Worm (Caenorhabditis elegans) whole organism, L2 larva: ENCODE results near the gene W08E12.4.

Experiments
- aly-2 ChIP-seq: fragments of 150-350 bp; optimal IDR thresholded peaks from 2 replicates; lab custom pipeline; 2014; ENCODE audit warnings: missing biosample characterization, missing genetic modification characterization
- mab-5 ChIP-seq: fragments of 150-350 bp; optimal IDR thresholded peaks from 2 replicates; lab custom pipeline; 2014; ENCODE audit warnings: missing biosample characterization, missing genetic modification characterization
- zag-1 ChIP-seq: fragments of 150-350 bp; optimal IDR thresholded peaks from 2 replicates; lab custom pipeline; 2014; ENCODE audit warnings: missing biosample characterization, missing genetic modification characterization

DNA sequence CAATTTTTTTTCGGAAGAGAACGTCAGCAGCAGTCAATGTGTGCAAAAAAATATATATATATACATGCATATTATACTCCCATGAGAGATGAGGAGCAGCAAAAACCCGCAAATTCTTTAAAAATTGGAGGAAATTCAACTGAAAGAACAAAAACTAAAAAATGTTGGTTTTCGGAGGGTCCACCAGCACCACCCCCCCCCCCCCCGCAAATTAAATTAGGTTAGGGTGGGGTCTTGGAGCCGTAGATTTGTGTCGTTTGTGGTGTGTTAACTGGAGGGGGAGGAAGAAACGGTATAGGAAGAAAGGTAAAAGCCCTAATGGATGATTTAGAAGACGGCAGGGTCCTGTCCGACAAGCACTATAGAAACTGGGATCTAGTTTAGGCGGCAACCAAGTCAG is 46.2 kb downstream of the W08E12.4 start:
- TF ChIP-seq aly-2 (no peak), zag-1 (tag; lab: Kevin White, UChicago) (no peak), mab-5 (tag; lab: Kevin White, UChicago) (no peak)
